Fruit fly (Drosophila melanogaster) Kc167 (cell line): ENCODE results near the gene CG1662.

ENCODE experiments used
- Myc ChIP-seq: fragments of >200 bp; optimal IDR thresholded peaks from 2 replicates; lab custom pipeline; 2017; ENCODE audit warnings: missing external identifiers
- Sin3A ChIP-seq: fragments of >200 bp; optimal IDR thresholded peaks from 2 replicates; lab custom pipeline; 2018; ENCODE audit warnings: missing external identifiers
- insv ChIP-seq: fragments of >200 bp; optimal IDR thresholded peaks from 3 replicates; lab custom pipeline; 2018; ENCODE audit warnings: missing external identifiers
- psq ChIP-seq: fragments of >200 bp; optimal IDR thresholded peaks from 2 replicates; lab custom pipeline; 2017; ENCODE audit warnings: missing external identifiers
- ttk ChIP-seq: sonication (Bioruptor generic); optimal IDR thresholded peaks from 2 replicates; lab custom pipeline; 2017; ENCODE audit warnings: missing external identifiers

DNA sequence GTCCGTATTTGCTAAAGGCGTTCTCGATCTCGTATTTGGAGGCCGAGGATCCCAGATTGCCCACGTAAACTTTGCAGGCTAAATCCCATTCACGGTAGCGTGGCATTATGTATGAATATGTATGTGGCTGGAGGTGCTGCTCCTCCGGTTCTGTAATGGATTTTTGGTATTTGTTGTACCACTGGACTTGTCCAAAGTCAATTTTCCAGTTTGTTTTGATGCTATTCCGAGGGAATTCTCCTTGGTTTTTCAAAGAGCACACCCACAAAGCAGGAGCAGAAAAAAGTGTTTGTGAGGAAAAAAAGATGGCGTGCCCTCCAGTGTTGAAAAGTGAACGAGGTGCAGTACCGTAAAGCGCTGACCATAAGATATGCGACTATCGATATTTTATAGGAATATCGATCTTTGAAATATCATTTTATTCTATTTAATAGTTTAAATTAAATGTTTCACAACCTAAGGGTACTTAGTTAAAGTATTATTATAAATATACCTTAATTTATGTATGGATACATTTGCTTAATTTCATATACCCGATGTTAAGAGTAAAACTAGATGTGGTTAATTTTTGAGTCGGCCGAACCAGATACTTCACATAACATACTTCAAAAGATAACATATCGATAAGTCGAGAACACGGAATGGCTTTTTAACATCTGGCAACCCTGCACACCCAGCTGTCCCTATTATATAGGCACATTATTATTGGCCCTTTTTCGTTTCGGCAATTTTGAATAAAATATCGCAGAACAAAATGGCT, 2.6 kb upstream of the CG1662 start, which contains the start of the genes Rbp1-like and Tim9a:
- TF ChIP-seq ttk (lab: Kevin White, UChicago): no peak
- no peak for TF ChIP-seq psq
- no peak for TF ChIP-seq Sin3A (lab: Kevin White, UChicago)
- no peak for TF ChIP-seq Myc (lab: Kevin White, UChicago)
- no peak for TF ChIP-seq insv (lab: Kevin White, UChicago)
